Worm (Caenorhabditis elegans) whole organism, L4 larva: ENCODE data around the gene zfp-3.
A peak's percentile ranks its signal among the peaks of the same experiment; 100 is the strongest.
"Not testable (repeated sequence)": the region's sequence is repeated elsewhere in the genome, so short reads cannot be mapped to it uniquely, and the experiment has no call there.

Experiments
- F26F4.8 ChIP-seq: fragments of 200-800 bp; sonication (Bioruptor generic); conservative IDR thresholded peaks from 2 replicates; pipeline ENCODE4 v1.3.6; 2022; ENCODE audit warnings: missing genetic modification characterization, missing compliant biosample characterization
- F37D6.2 ChIP-seq: sonication (generic microtip); optimal IDR thresholded peaks from 2 replicates; lab custom pipeline; 2016; ENCODE audit warnings: mild to moderate bottlenecking, missing genetic modification characterization, missing compliant biosample characterization
- F49E8.2 ChIP-seq: sonication (generic microtip); optimal IDR thresholded peaks from 2 replicates; lab custom pipeline; 2016; ENCODE audit warnings: missing compliant biosample characterization, mild to moderate bottlenecking, missing genetic modification characterization, borderline replicate concordance
- R02D3.7 ChIP-seq: fragments of 150-350 bp; sonication (generic microtip); optimal IDR thresholded peaks from 3 replicates; lab custom pipeline; 2014; ENCODE audit warnings: missing biosample characterization, missing genetic modification characterization
- Y105C5A.15 ChIP-seq: fragments of 200-800 bp; sonication (Bioruptor generic); IDR thresholded peaks from 2 replicates; pipeline ENCODE4 v1.3.6; 2022; ENCODE audit warnings: missing genetic modification characterization, missing compliant biosample characterization
- attf-4 ChIP-seq: sonication (generic microtip); optimal IDR thresholded peaks from 3 replicates; lab custom pipeline; 2017; ENCODE audit warnings: missing biosample characterization, missing genetic modification characterization
- ceh-20 ChIP-seq: fragments of 200-800 bp; sonication (Bioruptor generic); IDR thresholded peaks from 2 replicates; pipeline ENCODE4 v1.3.6; 2022; ENCODE audit warnings: missing genetic modification reagents, missing genetic modification characterization, missing compliant biosample characterization
- cey-2 ChIP-seq: sonication (generic microtip); optimal IDR thresholded peaks from 3 replicates; lab custom pipeline; 2017; ENCODE audit warnings: missing genetic modification characterization, mild to moderate bottlenecking, missing compliant biosample characterization, antibody characterized with exemption, borderline replicate concordance; ENCODE audit not compliant: insufficient read depth
- ctbp-1 ChIP-seq: fragments of 200-800 bp; sonication (Bioruptor generic); IDR thresholded peaks from 2 replicates; pipeline ENCODE4 v1.3.6; 2022; ENCODE audit warnings: missing genetic modification reagents, missing genetic modification characterization, missing compliant biosample characterization
- daf-16 ChIP-seq, 3 experiments: sonication (generic microtip); optimal IDR thresholded peaks; 2 replicates each; lab custom pipeline; 2016 to 2017; ENCODE audit warnings: missing genetic modification characterization in 3 of 3, missing genetic modification reagents in 3 of 3, mild to moderate bottlenecking in 2 of 3, missing compliant biosample characterization in 2 of 3, missing biosample characterization in 1 of 3, moderate library complexity in 1 of 3
- daf-19 ChIP-seq: fragments of 200-800 bp; sonication (Bioruptor generic); conservative IDR thresholded peaks from 2 replicates; pipeline ENCODE4 v1.3.6; 2022; ENCODE audit warnings: missing genetic modification characterization, missing compliant biosample characterization
- dmd-6 ChIP-seq: fragments of 200-800 bp; sonication (Bioruptor generic); IDR thresholded peaks from 2 replicates; pipeline ENCODE4 v1.3.6; 2022; ENCODE audit warnings: missing genetic modification reagents, missing genetic modification characterization, missing compliant biosample characterization
- dve-1 ChIP-seq: sonication (generic microtip); optimal IDR thresholded peaks from 2 replicates; lab custom pipeline; 2017; ENCODE audit warnings: antibody characterized with exemption, mild to moderate bottlenecking, missing genetic modification characterization, missing compliant biosample characterization; ENCODE audit not compliant: insufficient read depth
- egl-27 ChIP-seq: sonication (generic microtip); optimal IDR thresholded peaks from 3 replicates; lab custom pipeline; 2017; ENCODE audit warnings: missing biosample characterization, missing genetic modification reagents, missing genetic modification characterization
- fos-1 ChIP-seq: fragments of 150-350 bp; optimal IDR thresholded peaks from 2 replicates; lab custom pipeline; 2014; ENCODE audit warnings: missing biosample characterization, missing genetic modification characterization
- hlh-11 ChIP-seq: fragments of 200-800 bp; sonication (Bioruptor generic); optimal IDR thresholded peaks from 2 replicates; lab custom pipeline; 2018; ENCODE audit warnings: mild to moderate bottlenecking, missing genetic modification characterization, missing compliant biosample characterization
- hlh-30 ChIP-seq: sonication (generic microtip); optimal IDR thresholded peaks from 2 replicates; lab custom pipeline; 2017; ENCODE audit warnings: antibody characterized with exemption, mild to moderate bottlenecking, missing genetic modification characterization, missing compliant biosample characterization; ENCODE audit not compliant: insufficient read depth
- hmg-1.1 ChIP-seq: fragments of 200-800 bp; sonication (Bioruptor generic); IDR thresholded peaks from 2 replicates; pipeline ENCODE4 v1.3.6; 2022; ENCODE audit warnings: missing genetic modification reagents, missing genetic modification characterization, missing compliant biosample characterization
- lin-38 ChIP-seq: fragments of 200-800 bp; sonication (Bioruptor generic); IDR thresholded peaks from 2 replicates; pipeline ENCODE4 v1.3.6; 2022; ENCODE audit warnings: missing genetic modification reagents, missing genetic modification characterization, missing compliant biosample characterization
- lin-39 ChIP-seq: fragments of 150-350 bp; optimal IDR thresholded peaks from 2 replicates; lab custom pipeline; 2014; ENCODE audit warnings: missing biosample characterization, missing genetic modification reagents, missing genetic modification characterization
- madf-9 ChIP-seq: fragments of 200-800 bp; sonication (Bioruptor generic); conservative IDR thresholded peaks from 2 replicates; pipeline ENCODE4 v1.3.6; 2022; ENCODE audit warnings: missing genetic modification reagents, missing genetic modification characterization, missing compliant biosample characterization
- mep-1 ChIP-seq: fragments of 150-350 bp; sonication (generic microtip); optimal IDR thresholded peaks from 3 replicates; lab custom pipeline; 2014; ENCODE audit warnings: missing biosample characterization, missing genetic modification characterization
- mxl-3 ChIP-seq: fragments of 200-800 bp; sonication (Bioruptor generic); optimal IDR thresholded peaks from 2 replicates; lab custom pipeline; 2018; ENCODE audit warnings: mild to moderate bottlenecking, missing genetic modification characterization, missing compliant biosample characterization
- nhr-102 ChIP-seq: sonication (generic microtip); optimal IDR thresholded peaks from 2 replicates; lab custom pipeline; 2016; ENCODE audit warnings: mild to moderate bottlenecking, missing genetic modification characterization, moderate library complexity, missing compliant biosample characterization
- nhr-111 ChIP-seq: fragments of 200-800 bp; sonication (Bioruptor generic); optimal IDR thresholded peaks from 2 replicates; lab custom pipeline; 2018; ENCODE audit warnings: mild to moderate bottlenecking, missing genetic modification characterization, missing compliant biosample characterization
- nhr-28 ChIP-seq: fragments of 150-350 bp; optimal IDR thresholded peaks from 2 replicates; lab custom pipeline; 2014; ENCODE audit warnings: missing biosample characterization, missing genetic modification characterization
- nhr-41 ChIP-seq: fragments of 200-800 bp; sonication (Bioruptor generic); IDR thresholded peaks from 2 replicates; pipeline ENCODE4 v1.3.6; 2022; ENCODE audit warnings: missing genetic modification reagents, missing genetic modification characterization, missing compliant biosample characterization
- rbr-2 ChIP-seq: sonication (generic microtip); optimal IDR thresholded peaks from 2 replicates; lab custom pipeline; 2016; ENCODE audit warnings: missing genotype, missing genetic modification characterization, missing compliant biosample characterization
- snpc-1.2 ChIP-seq: fragments of 200-800 bp; sonication (Bioruptor generic); IDR thresholded peaks from 2 replicates; pipeline ENCODE4 v1.3.6; 2022; ENCODE audit warnings: missing genetic modification reagents, missing genetic modification characterization, missing compliant biosample characterization
- tra-1 ChIP-seq: fragments of 200-800 bp; sonication (Bioruptor generic); IDR thresholded peaks from 2 replicates; pipeline ENCODE4 v1.3.6; 2022; ENCODE audit warnings: missing genetic modification reagents, missing genetic modification characterization, missing compliant biosample characterization
- unc-62 ChIP-seq, 3 experiments: fragments of 150-350 bp in 1 of 3; sonication (generic microtip); optimal IDR thresholded peaks in 2 of 3; peaks in 1 of 3; 1 replicate in 1 of 3; 2 replicates in 2 of 3; lab custom pipeline; 2014 to 2017; ENCODE audit warnings: missing biosample characterization in 3 of 3, missing genetic modification characterization in 3 of 3, missing genetic modification reagents in 3 of 3, missing genotype in 1 of 3
- ztf-11 ChIP-seq: fragments of 150-350 bp; optimal IDR thresholded peaks from 2 replicates; lab custom pipeline; 2014; ENCODE audit warnings: missing biosample characterization, missing genetic modification characterization

zfp-3 gene

ce11 chrX:1430707-1431106 is 15.7 kb downstream of the zfp-3 start, which contains the start of gene F19G12.1:
F19G12.1 (plus strand) TSS chrX:1431007.
- TF ChIP-seq fos-1 (tag; lab: Kevin White, UChicago); cey-2; nhr-102: not testable (repeated sequence)

- no peak for TF ChIP-seq R02D3.7 (tag; lab: Kevin White, UChicago)
- no peak for TF ChIP-seq F26F4.8 (GFP tag; lab: Robert Waterston, UW)
- TF ChIP-seq ceh-20 (GFP tag; lab: Robert Waterston, UW): no peak
- TF ChIP-seq F37D6.2: no peak
- no peak for TF ChIP-seq dmd-6 (GFP tag; lab: Robert Waterston, UW)
- TF ChIP-seq mep-1 (tag; lab: Kevin White, UChicago): no peak
- TF ChIP-seq unc-62 (GFP tag; optimal IDR thresholded peaks at IDR 0.05 in 1 of 2; lab: Kevin White, UChicago): no peak
- no peak for TF ChIP-seq unc-62 (tag; optimal IDR thresholded peaks at IDR 0.05; lab: Kevin White, UChicago)
- TF ChIP-seq rbr-2: no peak
- TF ChIP-seq snpc-1.2 (GFP tag; lab: Robert Waterston, UW): no peak
- no peak for TF ChIP-seq ctbp-1
- no peak for TF ChIP-seq daf-19 (GFP tag; lab: Robert Waterston, UW)
- no peak for TF ChIP-seq F49E8.2
- no peak for TF ChIP-seq Y105C5A.15 (GFP tag; lab: Robert Waterston, UW)
These were observed 20.0 kb downstream of the zfp-3 start, which contains the start of gene F19G12.11 for ce11 chrX:1426425-1426824. F19G12.11 (minus strand) TSS chrX:1426525.

- TF ChIP-seq lin-39 (tag; lab: Kevin White, UChicago) (no peak), unc-62 (GFP tag; optimal IDR thresholded peaks at IDR 0.05 in 1 of 2; lab: Kevin White, UChicago) (peak in 1 of 2 experiments; percentile 87), unc-62 (tag; optimal IDR thresholded peaks at IDR 0.05; lab: Kevin White, UChicago) (no peak)
These were observed 21.9 kb downstream of the zfp-3 start, which contains the start of gene F19G12.3 for ce11 chrX:1424509-1424908. F19G12.3 (plus strand) TSS chrX:1424809.

ce11 chrX:1422221-1422620 is 24.2 kb downstream of the zfp-3 start:
- TF ChIP-seq tra-1 (GFP tag; lab: Robert Waterston, UW) (0 out of 2 replicates have a peak, but pooled peaks have one; percentile 50), mxl-3 (peak; percentile 49), hmg-1.1 (GFP tag; lab: Robert Waterston, UW) (0 out of 2 replicates have a peak, but pooled peaks have one; percentile 19), hlh-11 (peak; percentile 30), lin-38 (GFP tag; lab: Robert Waterston, UW) (peak; percentile 27; the same call in 1 of the 2 replicates), nhr-28 (tag; lab: Kevin White, UChicago) (peak; percentile 21), daf-16 (tag; optimal IDR thresholded peaks at IDR 0.05; lab: Kevin White, UChicago) (peak; percentile 17), dmd-6 (GFP tag; lab: Robert Waterston, UW) (peak; percentile 50), hlh-30 (tag; lab: Kevin White, UChicago) (peak; percentile 32)
- not testable (repeated sequence) for TF ChIP-seq daf-16 (GFP tag; optimal IDR thresholded peaks at IDR 0.05; lab: Kevin White, UChicago)

ce11 chrX:1420524-1420923 is 25.9 kb downstream of the zfp-3 start:
- no peak for TF ChIP-seq attf-4 (tag; lab: Kevin White, UChicago)
- TF ChIP-seq madf-9 (GFP tag; lab: Robert Waterston, UW): no peak
- TF ChIP-seq dve-1: peak; percentile 28
- no peak for TF ChIP-seq nhr-111
- TF ChIP-seq ztf-11 (tag; lab: Kevin White, UChicago): no peak
- no peak for TF ChIP-seq daf-16 (GFP tag; optimal IDR thresholded peaks at IDR 0.05; lab: Kevin White, UChicago)
- TF ChIP-seq daf-16 (tag; optimal IDR thresholded peaks at IDR 0.05; lab: Kevin White, UChicago): peak; percentile 3
- no peak for TF ChIP-seq cey-2
- TF ChIP-seq lin-38 (GFP tag; lab: Robert Waterston, UW): peak; percentile 55
- TF ChIP-seq nhr-41 (GFP tag; lab: Robert Waterston, UW): no peak
- TF ChIP-seq egl-27 (tag; lab: Kevin White, UChicago): no peak
